Worm (Caenorhabditis elegans) whole organism, young adult: ENCODE data around the gene Y59A8B.21.

Source experiments
- ZK185.1 ChIP-seq: sonication (generic microtip); optimal IDR thresholded peaks from 2 replicates; lab custom pipeline; 2016; ENCODE audit warnings: mild to moderate bottlenecking, missing genetic modification characterization, missing compliant biosample characterization; ENCODE audit not compliant: poor library complexity, severe bottlenecking
- hrde-1 ChIP-seq: sonication (generic microtip); optimal IDR thresholded peaks from 2 replicates; lab custom pipeline; 2016; ENCODE audit warnings: missing genetic modification characterization, mild to moderate bottlenecking, missing compliant biosample characterization, moderate library complexity, missing genotype, missing genetic modification reagents, borderline replicate concordance
- mcd-1 ChIP-seq: fragments of 200-800 bp; sonication (Bioruptor generic); IDR thresholded peaks from 2 replicates; pipeline ENCODE4 v1.3.6; 2022; ENCODE audit warnings: missing genetic modification reagents, missing genetic modification characterization, missing compliant biosample characterization

The Y59A8B.21 gene

ce11 chrV:18043271-18043670 lies 57.2 kb downstream of the Y59A8B.21 start, which contains the start of gene ebp-1 (continued):
- no peak for TF ChIP-seq hrde-1
- no peak for TF ChIP-seq ZK185.1 (tag; lab: Kevin White, UChicago)
- no peak for TF ChIP-seq mcd-1 (GFP tag; lab: Robert Waterston, UW)
